Worm (Caenorhabditis elegans) whole organism, L2 larva: ENCODE measurements around the gene T19C3.2.

Experiments used
- R02D3.7 ChIP-seq: fragments of 150-350 bp; optimal IDR thresholded peaks from 2 replicates; lab custom pipeline; 2014; ENCODE audit warnings: missing biosample characterization, missing genetic modification characterization
- Y55F3AM.14 ChIP-seq: fragments of 200-800 bp; sonication (Bioruptor generic); optimal IDR thresholded peaks from 2 replicates; lab custom pipeline; 2018; ENCODE audit warnings: mild to moderate bottlenecking, missing genetic modification characterization, missing compliant biosample characterization
- egl-27 ChIP-seq: sonication (generic microtip); optimal IDR thresholded peaks from 3 replicates; lab custom pipeline; 2017; ENCODE audit warnings: missing biosample characterization, missing genetic modification reagents, missing genetic modification characterization
- elt-1 ChIP-seq: fragments of 150-350 bp; optimal IDR thresholded peaks from 2 replicates; lab custom pipeline; 2014; ENCODE audit warnings: missing biosample characterization, missing genetic modification characterization
- elt-3 ChIP-seq: sonication (generic microtip); optimal IDR thresholded peaks from 2 replicates; lab custom pipeline; 2017; ENCODE audit warnings: missing biosample characterization, missing genetic modification characterization
- lin-39 ChIP-seq: fragments of 150-350 bp; optimal IDR thresholded peaks from 2 replicates; lab custom pipeline; 2014; ENCODE audit warnings: missing biosample characterization, missing genetic modification reagents, missing genetic modification characterization
- lsy-2 ChIP-seq, 2 experiments: fragments of 150-350 bp in 1 of 2; sonication (generic microtip) in 1 of 2; optimal IDR thresholded peaks; 2 replicates each; lab custom pipeline; 2014 to 2017; ENCODE audit warnings: missing biosample characterization in 2 of 2, missing genetic modification characterization in 2 of 2
- nhr-237 ChIP-seq: fragments of 150-350 bp; optimal IDR thresholded peaks from 2 replicates; lab custom pipeline; 2014; ENCODE audit warnings: missing biosample characterization, missing genetic modification characterization
- unc-62 ChIP-seq: fragments of 150-350 bp; optimal IDR thresholded peaks from 2 replicates; lab custom pipeline; 2014; ENCODE audit warnings: missing biosample characterization, missing genetic modification reagents, missing genetic modification characterization
- ztf-11 ChIP-seq: sonication (generic microtip); optimal IDR thresholded peaks from 2 replicates; lab custom pipeline; 2017; ENCODE audit warnings: missing biosample characterization, missing genetic modification characterization

- TF ChIP-seq nhr-237 (tag; lab: Kevin White, UChicago) (no peak), elt-3 (no peak), lin-39 (tag; lab: Kevin White, UChicago) (no peak), elt-1 (no peak), ztf-11 (tag; lab: Kevin White, UChicago) (no peak), unc-62 (GFP tag; lab: Kevin White, UChicago) (no peak), R02D3.7 (tag; lab: Kevin White, UChicago) (no peak), Y55F3AM.14 (GFP tag; lab: Kevin White, UChicago) (no peak), lsy-2 (tag; optimal IDR thresholded peaks at IDR 0.05; lab: Kevin White, UChicago) (peak; percentile 5 to 66), egl-27 (tag; lab: Kevin White, UChicago) (peak; percentile 25)
Measured at ce11 chrIII:598168-598567, 19.2 kb downstream of the T19C3.2 start.
